Fruit fly (Drosophila melanogaster) whole organism, embryonic: Measurements from ENCODE around the gene Invadolysin.

Source experiments
- ATbp ChIP-seq: fragments of 200-800 bp; sonication (Bioruptor generic); optimal IDR thresholded peaks from 2 replicates; lab custom pipeline; 2017; ENCODE audit warnings: missing biosample characterization, mild to moderate bottlenecking, missing genetic modification characterization, missing genetic modification reagents
- CG10543 ChIP-seq: fragments of 200-800 bp; sonication (Bioruptor generic); optimal IDR thresholded peaks from 3 replicates; lab custom pipeline; 2017; ENCODE audit warnings: missing biosample characterization, mild to moderate bottlenecking, missing genetic modification characterization, moderate library complexity
- CG12769 ChIP-seq: fragments of 200-800 bp; sonication (Bioruptor generic); optimal IDR thresholded peaks from 2 replicates; lab custom pipeline; 2019; ENCODE audit warnings: missing biosample characterization, mild to moderate bottlenecking, missing genetic modification characterization, moderate library complexity
- CG13894 ChIP-seq: fragments of 200-800 bp; sonication (Bioruptor generic); optimal IDR thresholded peaks from 3 replicates; lab custom pipeline; 2018; ENCODE audit warnings: missing biosample characterization, mild to moderate bottlenecking, missing genetic modification characterization, moderate library complexity
- CG14014 ChIP-seq: fragments of 200-800 bp; sonication (Bioruptor generic); IDR thresholded peaks from 2 replicates; pipeline ENCODE4 v1.3.6; 2022; ENCODE audit warnings: missing biosample characterization, missing genetic modification characterization
- CG14860 ChIP-seq: fragments of 200-800 bp; sonication (Bioruptor generic); IDR thresholded peaks from 3 replicates; pipeline ENCODE4 v1.3.6; 2022; ENCODE audit warnings: missing biosample characterization, missing genetic modification characterization; ENCODE audit not compliant: partially characterized antibody
- CG15269 ChIP-seq: fragments of 200-800 bp; sonication (Bioruptor generic); optimal IDR thresholded peaks from 2 replicates; lab custom pipeline; 2018; ENCODE audit warnings: missing biosample characterization, mild to moderate bottlenecking, missing genetic modification characterization, moderate library complexity
- CG1602 ChIP-seq: fragments of 200-800 bp; sonication (Bioruptor generic); optimal IDR thresholded peaks from 3 replicates; lab custom pipeline; 2016; ENCODE audit warnings: missing biosample characterization, missing genetic modification characterization
- CG17328 ChIP-seq: fragments of 200-800 bp; sonication (Bioruptor generic); IDR thresholded peaks from 2 replicates; pipeline ENCODE4 v1.3.6; 2022; ENCODE audit warnings: missing biosample characterization, missing genetic modification characterization
- CG1792 ChIP-seq: fragments of 200-800 bp; sonication (Bioruptor generic); optimal IDR thresholded peaks from 2 replicates; lab custom pipeline; 2016; ENCODE audit warnings: missing biosample characterization, missing genetic modification characterization
- CG2120 ChIP-seq: fragments of 200-800 bp; sonication (Bioruptor generic); optimal IDR thresholded peaks from 3 replicates; lab custom pipeline; 2016; ENCODE audit warnings: missing biosample characterization, missing genetic modification characterization
- CG3281 ChIP-seq: fragments of 200-800 bp; sonication (Bioruptor generic); optimal IDR thresholded peaks from 3 replicates; lab custom pipeline; 2017; ENCODE audit warnings: missing biosample characterization, mild to moderate bottlenecking, missing genetic modification characterization
- CG34224 ChIP-seq: fragments of 200-800 bp; sonication (Bioruptor generic); IDR thresholded peaks from 3 replicates; pipeline ENCODE4 v1.3.6; 2022; ENCODE audit warnings: missing biosample characterization, missing genetic modification characterization; ENCODE audit not compliant: partially characterized antibody
- CG34376 ChIP-seq: fragments of 200-800 bp; sonication (Bioruptor generic); optimal IDR thresholded peaks from 2 replicates; lab custom pipeline; 2018; ENCODE audit warnings: missing biosample characterization, mild to moderate bottlenecking, missing genetic modification characterization
- CG4424 ChIP-seq: fragments of 200-800 bp; sonication (Bioruptor generic); optimal IDR thresholded peaks from 3 replicates; lab custom pipeline; 2016; ENCODE audit warnings: missing biosample characterization, missing genetic modification characterization
- CG5180 ChIP-seq: fragments of 200-800 bp; sonication (Bioruptor generic); optimal IDR thresholded peaks from 3 replicates; lab custom pipeline; 2017; ENCODE audit warnings: missing biosample characterization, missing genetic modification characterization, mild to moderate bottlenecking, moderate library complexity, missing genetic modification reagents
- CG6254 ChIP-seq: fragments of 200-800 bp; sonication (Bioruptor generic); optimal IDR thresholded peaks from 3 replicates; lab custom pipeline; 2017; ENCODE audit warnings: mild to moderate bottlenecking, missing biosample characterization, missing genetic modification reagents, missing genetic modification characterization
- CG6654 ChIP-seq: fragments of 200-800 bp; sonication (Bioruptor generic); optimal IDR thresholded peaks from 2 replicates; lab custom pipeline; 2017; ENCODE audit warnings: missing biosample characterization, mild to moderate bottlenecking, missing genetic modification characterization
- CG6683 ChIP-seq: fragments of 200-800 bp; sonication (Bioruptor generic); optimal IDR thresholded peaks from 2 replicates; lab custom pipeline; 2017; ENCODE audit warnings: missing biosample characterization, mild to moderate bottlenecking, missing genetic modification characterization, missing genetic modification reagents
- CG6689 ChIP-seq: fragments of 200-800 bp; sonication (Bioruptor generic); IDR thresholded peaks from 2 replicates; pipeline ENCODE4 v1.3.6; 2022; ENCODE audit warnings: missing biosample characterization, missing genetic modification characterization
- CG7372 ChIP-seq: fragments of 200-800 bp; sonication (Bioruptor generic); IDR thresholded peaks from 2 replicates; pipeline ENCODE4 v1.3.6; 2022; ENCODE audit warnings: missing biosample characterization, missing genetic modification characterization
- CG7963 ChIP-seq: fragments of 200-800 bp; sonication (Bioruptor generic); IDR thresholded peaks from 3 replicates; pipeline ENCODE4 v1.3.6; 2022; ENCODE audit warnings: missing biosample characterization, missing genetic modification characterization; ENCODE audit not compliant: partially characterized antibody
- CG8359 ChIP-seq: fragments of 200-800 bp; sonication (Bioruptor generic); optimal IDR thresholded peaks from 2 replicates; lab custom pipeline; 2017; ENCODE audit warnings: missing biosample characterization, mild to moderate bottlenecking, missing genetic modification characterization, borderline replicate concordance
- CG8388 ChIP-seq: fragments of 200-800 bp; sonication (Bioruptor generic); optimal IDR thresholded peaks from 2 replicates; lab custom pipeline; 2019; ENCODE audit warnings: missing biosample characterization, mild to moderate bottlenecking, missing genetic modification characterization, moderate library complexity
- CG8924 ChIP-seq: fragments of 200-800 bp; optimal IDR thresholded peaks from 3 replicates; lab custom pipeline; 2019; ENCODE audit warnings: missing biosample characterization, mild to moderate bottlenecking, missing genetic modification characterization, moderate library complexity
- CTCF ChIP-seq: fragments of 200-800 bp; sonication (Bioruptor generic); optimal IDR thresholded peaks from 2 replicates; lab custom pipeline; 2017; ENCODE audit warnings: missing biosample characterization, mild to moderate bottlenecking, missing genetic modification characterization, moderate library complexity
- Drgx ChIP-seq: fragments of 200-800 bp; sonication (Bioruptor generic); IDR thresholded peaks from 2 replicates; pipeline ENCODE4 v1.3.6; 2022; ENCODE audit warnings: missing biosample characterization, missing genetic modification characterization
- ERR ChIP-seq: fragments of 200-800 bp; sonication (Bioruptor generic); optimal IDR thresholded peaks from 2 replicates; lab custom pipeline; 2016; ENCODE audit warnings: missing biosample characterization, missing genetic modification characterization
- Gsc ChIP-seq: fragments of 200-800 bp; sonication (Bioruptor generic); IDR thresholded peaks from 2 replicates; pipeline ENCODE4 v1.3.6; 2022; ENCODE audit warnings: missing biosample characterization, missing genetic modification characterization
- Hmx ChIP-seq: fragments of 200-800 bp; sonication (Bioruptor generic); optimal IDR thresholded peaks from 2 replicates; lab custom pipeline; 2016; ENCODE audit warnings: missing biosample characterization, missing genetic modification characterization
- Hr39 ChIP-seq: fragments of >200 bp; optimal IDR thresholded peaks from 2 replicates; lab custom pipeline; 2017
- Myb ChIP-seq: fragments of 200-800 bp; sonication (Bioruptor generic); optimal IDR thresholded peaks from 2 replicates; lab custom pipeline; 2016; ENCODE audit warnings: missing biosample characterization, missing genetic modification characterization
- NFAT ChIP-seq: fragments of 200-800 bp; sonication (Bioruptor generic); IDR thresholded peaks from 2 replicates; pipeline ENCODE4 v1.3.6; 2022; ENCODE audit warnings: missing biosample characterization, missing genetic modification characterization
- Nf-YB ChIP-seq: fragments of 200-800 bp; sonication (Bioruptor generic); optimal IDR thresholded peaks from 3 replicates; lab custom pipeline; 2019; ENCODE audit warnings: missing biosample characterization, mild to moderate bottlenecking, missing genetic modification characterization, moderate library complexity
- Nf-YC ChIP-seq: fragments of 200-800 bp; optimal IDR thresholded peaks from 3 replicates; lab custom pipeline; 2019; ENCODE audit warnings: missing biosample characterization, mild to moderate bottlenecking, missing genetic modification characterization, moderate library complexity
- NfI ChIP-seq: fragments of 200-800 bp; sonication (Bioruptor generic); optimal IDR thresholded peaks from 3 replicates; lab custom pipeline; 2018; ENCODE audit warnings: missing biosample characterization, mild to moderate bottlenecking, missing genetic modification characterization, moderate library complexity
- Oli ChIP-seq: fragments of 200-800 bp; sonication (Bioruptor generic); optimal IDR thresholded peaks from 2 replicates; lab custom pipeline; 2018; ENCODE audit warnings: missing biosample characterization, mild to moderate bottlenecking, missing genetic modification characterization, moderate library complexity
- Side ChIP-seq: fragments of 200-800 bp; sonication (Bioruptor generic); optimal IDR thresholded peaks from 2 replicates; lab custom pipeline; 2016; ENCODE audit warnings: missing biosample characterization, missing genetic modification characterization
- Sin3A ChIP-seq: fragments of >200 bp; optimal IDR thresholded peaks from 2 replicates; lab custom pipeline; 2018
- chif ChIP-seq, 2 experiments: fragments of 200-800 bp; sonication (Bioruptor generic); optimal IDR thresholded peaks; 3 replicates each; lab custom pipeline; 2016; ENCODE audit warnings: missing biosample characterization in 2 of 2, missing genetic modification characterization in 2 of 2
- chn ChIP-seq: fragments of 200-800 bp; sonication (Bioruptor generic); optimal IDR thresholded peaks from 2 replicates; lab custom pipeline; 2016; ENCODE audit warnings: missing biosample characterization, missing genetic modification characterization
- danr ChIP-seq: fragments of 200-800 bp; sonication (Bioruptor generic); IDR thresholded peaks from 2 replicates; pipeline ENCODE4 v1.3.6; 2022; ENCODE audit warnings: missing biosample characterization, missing genetic modification characterization
- dm ChIP-seq: fragments of 200-800 bp; sonication (Bioruptor generic); optimal IDR thresholded peaks from 3 replicates; lab custom pipeline; 2016; ENCODE audit warnings: missing biosample characterization, missing genetic modification characterization
- exex ChIP-seq: fragments of 200-800 bp; sonication (Bioruptor generic); optimal IDR thresholded peaks from 4 replicates; lab custom pipeline; 2018; ENCODE audit warnings: missing biosample characterization, mild to moderate bottlenecking, missing genetic modification characterization, moderate library complexity
- grau ChIP-seq: fragments of 200-800 bp; optimal IDR thresholded peaks from 3 replicates; lab custom pipeline; 2019; ENCODE audit warnings: missing biosample characterization, mild to moderate bottlenecking, missing genetic modification characterization, moderate library complexity
- hbn ChIP-seq: fragments of 200-800 bp; sonication (Bioruptor generic); IDR thresholded peaks from 2 replicates; pipeline ENCODE4 v1.3.6; 2022; ENCODE audit warnings: missing biosample characterization, missing genetic modification characterization; ENCODE audit not compliant: partially characterized antibody
- insv ChIP-seq, 2 experiments: fragments of 200-800 bp; sonication (Bioruptor generic); optimal IDR thresholded peaks; 3 replicates each; lab custom pipeline; 2016 to 2018; ENCODE audit warnings: missing biosample characterization in 2 of 2, missing genetic modification characterization in 2 of 2
- jing ChIP-seq: fragments of 200-800 bp; sonication (Bioruptor generic); optimal IDR thresholded peaks from 2 replicates; lab custom pipeline; 2018; ENCODE audit warnings: missing biosample characterization, mild to moderate bottlenecking, missing genetic modification characterization
- ro ChIP-seq: fragments of 200-800 bp; sonication (Bioruptor generic); IDR thresholded peaks from 2 replicates; pipeline ENCODE4 v1.3.6; 2022; ENCODE audit warnings: missing biosample characterization, missing genetic modification characterization
- sisA ChIP-seq: fragments of 200-800 bp; sonication (Bioruptor generic); IDR thresholded peaks from 2 replicates; pipeline ENCODE4 v1.3.6; 2022; ENCODE audit warnings: missing biosample characterization, missing genetic modification characterization
- sqz ChIP-seq: fragments of 200-800 bp; sonication (Bioruptor generic); optimal IDR thresholded peaks from 3 replicates; lab custom pipeline; 2018; ENCODE audit warnings: missing biosample characterization, mild to moderate bottlenecking, missing genetic modification characterization
- vnd ChIP-seq: fragments of 200-800 bp; sonication (Bioruptor generic); IDR thresholded peaks from 3 replicates; pipeline ENCODE4 v1.3.6; 2022; ENCODE audit warnings: missing biosample characterization, missing genetic modification characterization; ENCODE audit not compliant: partially characterized antibody

Gene Invadolysin

DNA sequence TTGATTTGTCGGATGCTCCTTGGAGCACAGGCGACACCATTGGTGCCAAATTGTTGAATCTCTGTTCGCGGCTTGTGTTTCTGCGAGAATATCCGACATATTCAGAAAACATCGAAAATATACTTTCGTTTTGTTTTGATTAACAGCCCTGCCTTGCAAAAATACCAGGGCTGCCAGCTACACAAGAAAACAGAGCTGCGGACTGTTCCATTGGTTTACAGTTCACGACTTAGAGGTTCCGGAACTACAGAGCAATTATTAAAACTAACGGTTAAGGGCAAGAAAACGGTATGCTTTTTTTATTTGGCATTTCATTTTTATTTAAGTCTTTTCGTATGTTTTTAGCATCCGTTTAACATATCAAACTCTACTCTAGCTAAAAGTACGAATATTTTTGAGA is 16.7 kb downstream of the Invadolysin start, which contains the start of gene CG6254 (continued):
- no peak for TF ChIP-seq CG6254
- no peak for TF ChIP-seq CG6654 (GFP tag; lab: Kevin White, UChicago)
- TF ChIP-seq CG1792 = no peak
- no peak for TF ChIP-seq CG5180 (GFP tag; lab: Kevin White, UChicago)
- TF ChIP-seq CG7372 (GFP tag; lab: Robert Waterston, UW) = peak; percentile 35; the same call in 1 of the 2 replicates
- TF ChIP-seq NFAT (GFP tag; lab: Robert Waterston, UW) = peak; percentile 82
- peak; percentile 73 for TF ChIP-seq CG2120
- no peak for TF ChIP-seq Sin3A (lab: Kevin White, UChicago)
- no peak for TF ChIP-seq hbn (GFP tag; lab: Robert Waterston, UW)
- TF ChIP-seq CG10543 = no peak
- no peak for TF ChIP-seq CG8388 (GFP tag; lab: Kevin White, UChicago)
- peak; percentile 64; the same call in 1 of the 2 replicates for TF ChIP-seq CG14014 (GFP tag; lab: Robert Waterston, UW)
- no peak for TF ChIP-seq CG7963 (GFP tag; lab: Robert Waterston, UW)
- TF ChIP-seq chif (GFP tag; optimal IDR thresholded peaks at IDR 0.05; lab: Kevin White, UChicago) = peak in 1 of 2 experiments; percentile 33
- no peak for TF ChIP-seq CTCF (GFP tag; lab: Kevin White, UChicago)
- TF ChIP-seq sisA (GFP tag; lab: Robert Waterston, UW) = 0 out of 2 replicates have a peak, but pooled peaks have one; percentile 18
- peak; percentile 45 for TF ChIP-seq CG34376
- TF ChIP-seq dm = peak; percentile 31
- peak; percentile 28; the same call in 1 of the 3 replicates for TF ChIP-seq vnd (GFP tag; lab: Robert Waterston, UW)
- no peak for TF ChIP-seq CG8359 (GFP tag; lab: Kevin White, UChicago)
- no peak for TF ChIP-seq CG12769 (tag; lab: Kevin White, UChicago)
- no peak for TF ChIP-seq CG17328 (GFP tag; lab: Robert Waterston, UW)
- no peak for TF ChIP-seq jing (GFP tag; lab: Kevin White, UChicago)
- TF ChIP-seq Nf-YB = no peak
- TF ChIP-seq CG34224 (GFP tag; lab: Robert Waterston, UW) = peak; percentile 16; the same call in 1 of the 3 replicates
- TF ChIP-seq Nf-YC (tag; lab: Kevin White, UChicago) = no peak
- TF ChIP-seq chn (GFP tag; lab: Kevin White, UChicago) = no peak
- no peak for TF ChIP-seq ATbp (GFP tag; lab: Kevin White, UChicago)
- no peak for TF ChIP-seq CG6683 (GFP tag; lab: Kevin White, UChicago)
- peak; percentile 0 for TF ChIP-seq Side
- TF ChIP-seq sqz (GFP tag; lab: Kevin White, UChicago) = no peak
- TF ChIP-seq ro (GFP tag; lab: Robert Waterston, UW) = no peak
- no peak for TF ChIP-seq Oli (tag; lab: Kevin White, UChicago)
- no peak for TF ChIP-seq danr (GFP tag; lab: Robert Waterston, UW)
- TF ChIP-seq Gsc (GFP tag; lab: Robert Waterston, UW) = no peak
- TF ChIP-seq CG1602 = no peak
- TF ChIP-seq Myb (GFP tag; lab: Kevin White, UChicago) = peak; percentile 93
- no peak for TF ChIP-seq CG8924 (tag; lab: Kevin White, UChicago)
- TF ChIP-seq Hr39 (lab: Kevin White, UChicago) = no peak
- no peak for TF ChIP-seq insv (GFP tag; optimal IDR thresholded peaks at IDR 0.05; lab: Kevin White, UChicago)
- peak; percentile 100 for TF ChIP-seq CG3281 (GFP tag; lab: Kevin White, UChicago)
- TF ChIP-seq NfI (GFP tag; lab: Kevin White, UChicago) = no peak
- TF ChIP-seq CG6689 (GFP tag; lab: Robert Waterston, UW) = no peak
- no peak for TF ChIP-seq CG15269 (tag; lab: Kevin White, UChicago)
- no peak for TF ChIP-seq Hmx (GFP tag; lab: Kevin White, UChicago)
- TF ChIP-seq exex = no peak
- no peak for TF ChIP-seq CG14860 (GFP tag; lab: Robert Waterston, UW)
- no peak for TF ChIP-seq grau (tag; lab: Kevin White, UChicago)
- TF ChIP-seq CG4424 (GFP tag; lab: Kevin White, UChicago) = no peak
- no peak for TF ChIP-seq CG13894 (tag; lab: Kevin White, UChicago)
- TF ChIP-seq ERR (GFP tag; lab: Kevin White, UChicago) = no peak
- no peak for TF ChIP-seq Drgx (GFP tag; lab: Robert Waterston, UW)
